Worm (Caenorhabditis elegans) whole organism, mixed stage, embryonic: ENCODE measurements around the gene aqp-1.

ENCODE experiments used
- M03D4.4 ChIP-seq: sonication (generic microtip); optimal IDR thresholded peaks from 2 replicates; lab custom pipeline; 2017; ENCODE audit warnings: mild to moderate bottlenecking, missing genetic modification characterization, missing compliant biosample characterization
- bed-3 ChIP-seq: fragments of 200-800 bp; sonication (Bioruptor generic); optimal IDR thresholded peaks from 3 replicates; lab custom pipeline; 2018; ENCODE audit warnings: mild to moderate bottlenecking, missing genetic modification characterization, moderate library complexity, missing compliant biosample characterization
- blmp-1 ChIP-seq: fragments of 150-350 bp; optimal IDR thresholded peaks from 2 replicates; lab custom pipeline; 2014; ENCODE audit warnings: missing biosample characterization, missing genetic modification characterization
- ceh-43 ChIP-seq: fragments of 200-800 bp; sonication (Bioruptor generic); optimal IDR thresholded peaks from 2 replicates; lab custom pipeline; 2018; ENCODE audit warnings: mild to moderate bottlenecking, missing genetic modification characterization, moderate library complexity, missing compliant biosample characterization
- ceh-83 ChIP-seq: fragments of 200-800 bp; sonication (Bioruptor generic); optimal IDR thresholded peaks from 2 replicates; lab custom pipeline; 2018; ENCODE audit warnings: mild to moderate bottlenecking, missing genetic modification characterization, missing compliant biosample characterization
- ces-1 ChIP-seq: fragments of 150-350 bp; optimal IDR thresholded peaks from 2 replicates; lab custom pipeline; 2014; ENCODE audit warnings: missing biosample characterization, missing genetic modification reagents, missing genetic modification characterization
- cnd-1 ChIP-seq: fragments of 200-800 bp; sonication (Bioruptor generic); optimal IDR thresholded peaks from 2 replicates; lab custom pipeline; 2018; ENCODE audit warnings: mild to moderate bottlenecking, missing genetic modification characterization, missing compliant biosample characterization
- drap-1 ChIP-seq: fragments of 200-800 bp; sonication (Bioruptor generic); optimal IDR thresholded peaks from 3 replicates; lab custom pipeline; 2018; ENCODE audit warnings: mild to moderate bottlenecking, missing genetic modification characterization, missing compliant biosample characterization
- elt-1 ChIP-seq: sonication (generic microtip); optimal IDR thresholded peaks from 2 replicates; lab custom pipeline; 2017; ENCODE audit warnings: missing genetic modification characterization, mild to moderate bottlenecking, missing compliant biosample characterization, antibody characterized with exemption, moderate library complexity, borderline replicate concordance; ENCODE audit not compliant: insufficient read depth
- elt-3 ChIP-seq: fragments of 150-350 bp; optimal IDR thresholded peaks from 2 replicates; lab custom pipeline; 2014; ENCODE audit warnings: missing biosample characterization, missing genetic modification characterization
- flh-1 ChIP-seq: fragments of 200-800 bp; sonication (Bioruptor generic); optimal IDR thresholded peaks from 2 replicates; lab custom pipeline; 2018; ENCODE audit warnings: mild to moderate bottlenecking, missing genetic modification characterization, moderate library complexity, missing compliant biosample characterization
- ham-2 ChIP-seq: fragments of 200-800 bp; sonication (Bioruptor generic); optimal IDR thresholded peaks from 2 replicates; lab custom pipeline; 2018; ENCODE audit warnings: mild to moderate bottlenecking, missing genetic modification characterization, missing compliant biosample characterization
- hlh-1 ChIP-seq: fragments of 150-350 bp; optimal IDR thresholded peaks from 2 replicates; lab custom pipeline; 2014; ENCODE audit warnings: missing biosample characterization, missing genetic modification reagents, missing genetic modification characterization
- lin-13 ChIP-seq: fragments of 150-350 bp; optimal IDR thresholded peaks from 2 replicates; lab custom pipeline; 2014; ENCODE audit warnings: missing biosample characterization, missing genetic modification characterization
- lin-32 ChIP-seq: fragments of 200-800 bp; sonication (Bioruptor generic); optimal IDR thresholded peaks from 2 replicates; lab custom pipeline; 2018; ENCODE audit warnings: mild to moderate bottlenecking, missing genetic modification characterization, missing compliant biosample characterization
- lsy-2 ChIP-seq: fragments of 150-350 bp; optimal IDR thresholded peaks from 2 replicates; lab custom pipeline; 2014; ENCODE audit warnings: missing biosample characterization, missing genetic modification characterization
- mab-5 ChIP-seq: fragments of 150-350 bp; optimal IDR thresholded peaks from 2 replicates; lab custom pipeline; 2014; ENCODE audit warnings: missing biosample characterization, missing genetic modification characterization
- mep-1 ChIP-seq: fragments of 150-350 bp; optimal IDR thresholded peaks from 2 replicates; lab custom pipeline; 2017; ENCODE audit warnings: missing biosample characterization, missing genetic modification reagents, missing genetic modification characterization, inconsistent platforms
- nhr-12 ChIP-seq: fragments of 150-350 bp; optimal IDR thresholded peaks from 2 replicates; lab custom pipeline; 2014; ENCODE audit warnings: missing biosample characterization, missing genetic modification characterization
- nhr-2 ChIP-seq: fragments of 150-350 bp; optimal IDR thresholded peaks from 2 replicates; lab custom pipeline; 2014; ENCODE audit warnings: missing biosample characterization, missing genetic modification characterization
- nhr-237 ChIP-seq: fragments of 150-350 bp; optimal IDR thresholded peaks from 2 replicates; lab custom pipeline; 2014; ENCODE audit warnings: missing biosample characterization, missing genetic modification characterization
- nhr-28 ChIP-seq: fragments of 150-350 bp; optimal IDR thresholded peaks from 2 replicates; lab custom pipeline; 2014; ENCODE audit warnings: missing biosample characterization, missing genetic modification characterization
- nhr-76 ChIP-seq: sonication (generic microtip); optimal IDR thresholded peaks from 2 replicates; lab custom pipeline; 2017; ENCODE audit warnings: missing biosample characterization, missing genetic modification characterization
- pha-4 ChIP-seq: fragments of 150-350 bp; optimal IDR thresholded peaks from 2 replicates; lab custom pipeline; 2018; ENCODE audit warnings: missing biosample characterization, missing genetic modification reagents, missing genetic modification characterization
- snpc-4 ChIP-seq: fragments of 150-350 bp; optimal IDR thresholded peaks from 2 replicates; lab custom pipeline; 2014; ENCODE audit warnings: missing biosample characterization, missing genetic modification characterization
- sptf-1 ChIP-seq: sonication (generic microtip); optimal IDR thresholded peaks from 2 replicates; lab custom pipeline; 2017; ENCODE audit warnings: mild to moderate bottlenecking, missing genetic modification characterization, moderate library complexity, missing compliant biosample characterization
- tbx-8 ChIP-seq: fragments of 200-800 bp; sonication (Bioruptor generic); optimal IDR thresholded peaks from 2 replicates; lab custom pipeline; 2018; ENCODE audit warnings: mild to moderate bottlenecking, missing genetic modification characterization, moderate library complexity, missing compliant biosample characterization
- unc-120 ChIP-seq: sonication (generic microtip); optimal IDR thresholded peaks from 2 replicates; lab custom pipeline; 2017; ENCODE audit warnings: missing genetic modification characterization, missing compliant biosample characterization; ENCODE audit not compliant: poor library complexity, severe bottlenecking
- unc-39 ChIP-seq: fragments of 150-350 bp; optimal IDR thresholded peaks from 2 replicates; lab custom pipeline; 2014; ENCODE audit warnings: missing biosample characterization, missing genetic modification characterization
- unc-62 ChIP-seq: fragments of 150-350 bp; optimal IDR thresholded peaks from 2 replicates; lab custom pipeline; 2014; ENCODE audit warnings: missing biosample characterization, missing genetic modification reagents, missing genetic modification characterization
- zip-8 ChIP-seq: fragments of 150-350 bp; optimal IDR thresholded peaks from 2 replicates; lab custom pipeline; 2014; ENCODE audit warnings: missing biosample characterization, missing genetic modification characterization
- ztf-11 ChIP-seq: fragments of 150-350 bp; optimal IDR thresholded peaks from 2 replicates; lab custom pipeline; 2014; ENCODE audit warnings: missing biosample characterization, missing genetic modification characterization

aqp-1 gene

ce11 chrII:7238248-7238647 lies at the start of gene aqp-1:
Gene aqp-1, minus strand, starts transcription at chrII:7238349.
- TF ChIP-seq bed-3 (GFP tag; lab: Kevin White, UChicago) = no peak
- no peak for TF ChIP-seq mep-1 (tag; lab: Kevin White, UChicago)
- TF ChIP-seq ztf-11 (tag; lab: Kevin White, UChicago) = no peak
- TF ChIP-seq lin-13 (tag; lab: Kevin White, UChicago) = no peak
- no peak for TF ChIP-seq mab-5 (tag; lab: Kevin White, UChicago)
- no peak for TF ChIP-seq hlh-1 (tag; lab: Kevin White, UChicago)
- TF ChIP-seq lin-32 (GFP tag; lab: Kevin White, UChicago) = no peak
- TF ChIP-seq nhr-12 (tag; lab: Kevin White, UChicago) = no peak
- no peak for TF ChIP-seq cnd-1 (tag; lab: Kevin White, UChicago)
- TF ChIP-seq drap-1 = no peak

DNA sequence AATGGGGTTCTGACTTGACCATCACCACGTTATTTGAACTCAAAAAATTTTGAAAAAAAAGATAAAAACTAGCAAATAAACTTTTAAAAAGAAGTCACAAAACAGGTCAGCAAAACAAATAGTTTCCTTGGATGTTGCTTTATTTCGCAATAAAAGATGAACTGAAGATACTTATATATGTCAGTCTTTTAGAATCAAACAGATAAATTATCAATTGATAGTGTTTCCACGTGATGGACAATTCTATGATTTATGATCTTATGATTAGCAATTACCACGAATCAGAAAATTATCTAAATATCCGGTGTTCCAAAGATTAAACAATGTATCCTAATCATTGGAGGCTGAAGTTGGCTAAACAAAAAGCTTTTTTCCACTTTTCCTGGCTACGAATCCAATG lies 49.6 kb upstream of the aqp-1 start:
- TF ChIP-seq ceh-43 (GFP tag; lab: Kevin White, UChicago) = no peak
- no peak for TF ChIP-seq unc-62
- no peak for TF ChIP-seq ces-1 (GFP tag; lab: Kevin White, UChicago)
- TF ChIP-seq lin-13 (tag; lab: Kevin White, UChicago) = no peak
- TF ChIP-seq ceh-83 (GFP tag; lab: Kevin White, UChicago) = no peak
- TF ChIP-seq mab-5 (tag; lab: Kevin White, UChicago) = no peak
- TF ChIP-seq elt-3 (tag; lab: Kevin White, UChicago) = peak; percentile 73
- TF ChIP-seq nhr-12 (tag; lab: Kevin White, UChicago) = no peak
- TF ChIP-seq lsy-2 (tag; lab: Kevin White, UChicago) = no peak
- TF ChIP-seq, all 35 proteins: peak for 1

- TF ChIP-seq hlh-1 (tag; lab: Kevin White, UChicago) = no peak
- no peak for TF ChIP-seq zip-8 (tag; lab: Kevin White, UChicago)
- TF ChIP-seq unc-62 = no peak
- TF ChIP-seq lsy-2 (tag; lab: Kevin White, UChicago) = no peak
- no peak for TF ChIP-seq pha-4
- TF ChIP-seq drap-1 = no peak
- no peak for TF ChIP-seq ztf-11 (tag; lab: Kevin White, UChicago)
- TF ChIP-seq sptf-1 = no peak
- TF ChIP-seq lin-13 (tag; lab: Kevin White, UChicago) = no peak
- TF ChIP-seq flh-1 (GFP tag; lab: Kevin White, UChicago) = no peak
- no peak for TF ChIP-seq unc-120
- TF ChIP-seq blmp-1 (tag; lab: Kevin White, UChicago) = no peak
- TF ChIP-seq nhr-12 (tag; lab: Kevin White, UChicago) = no peak
- no peak for TF ChIP-seq M03D4.4 (tag; lab: Kevin White, UChicago)
- TF ChIP-seq tbx-8 (GFP tag; lab: Kevin White, UChicago) = no peak
- no peak for TF ChIP-seq ceh-83 (GFP tag; lab: Kevin White, UChicago)
- no peak for TF ChIP-seq ces-1 (GFP tag; lab: Kevin White, UChicago)
- TF ChIP-seq snpc-4 = no peak
- TF ChIP-seq lin-32 (GFP tag; lab: Kevin White, UChicago) = no peak
- TF ChIP-seq ham-2 (GFP tag; lab: Kevin White, UChicago) = no peak
- TF ChIP-seq, all 35 proteins: peak for 0
These were observed 49.0 kb upstream of the aqp-1 start for ce11 chrII:7287140-7287539.

DNA sequence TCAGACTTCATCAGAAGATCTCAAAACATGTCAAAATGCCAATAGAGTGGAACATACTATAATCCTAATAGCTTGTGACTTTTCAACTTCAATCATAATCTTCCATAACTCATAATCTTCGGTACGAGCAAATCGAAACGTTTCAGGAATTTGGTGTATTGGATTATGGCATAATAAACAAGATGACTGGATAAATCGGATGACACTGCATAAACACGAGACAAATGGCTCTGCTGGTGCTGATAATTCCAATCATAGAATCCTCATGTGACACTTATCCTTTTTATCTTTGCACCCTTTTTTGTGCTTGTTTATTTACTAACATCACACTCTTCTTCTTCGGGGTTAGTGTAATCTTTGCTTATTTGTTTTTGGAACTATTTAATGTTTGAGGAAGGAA lies 44.9 kb upstream of the aqp-1 start:
- TF ChIP-seq ceh-83 (GFP tag; lab: Kevin White, UChicago) (no peak), sptf-1 (no peak), flh-1 (GFP tag; lab: Kevin White, UChicago) (no peak), unc-39 (tag; lab: Kevin White, UChicago) (no peak), nhr-28 (tag; lab: Kevin White, UChicago) (no peak), unc-120 (no peak), mab-5 (tag; lab: Kevin White, UChicago) (no peak), unc-62 (no peak), elt-3 (tag; lab: Kevin White, UChicago) (no peak), lin-13 (tag; lab: Kevin White, UChicago) (no peak), nhr-76 (no peak), ceh-43 (GFP tag; lab: Kevin White, UChicago) (no peak), hlh-1 (tag; lab: Kevin White, UChicago) (no peak), mep-1 (tag; lab: Kevin White, UChicago) (no peak), nhr-2 (tag; lab: Kevin White, UChicago) (no peak), ztf-11 (tag; lab: Kevin White, UChicago) (no peak), bed-3 (GFP tag; lab: Kevin White, UChicago) (no peak), cnd-1 (tag; lab: Kevin White, UChicago) (no peak), tbx-8 (GFP tag; lab: Kevin White, UChicago) (no peak), drap-1 (no peak)

- TF ChIP-seq ceh-43 (GFP tag; lab: Kevin White, UChicago) (no peak), ces-1 (GFP tag; lab: Kevin White, UChicago) (no peak), hlh-1 (tag; lab: Kevin White, UChicago) (no peak), nhr-237 (no peak), nhr-28 (tag; lab: Kevin White, UChicago) (no peak), zip-8 (tag; lab: Kevin White, UChicago) (no peak), unc-39 (tag; lab: Kevin White, UChicago) (no peak), snpc-4 (no peak), blmp-1 (tag; lab: Kevin White, UChicago) (no peak), nhr-2 (tag; lab: Kevin White, UChicago) (no peak), lin-32 (GFP tag; lab: Kevin White, UChicago) (no peak), ztf-11 (tag; lab: Kevin White, UChicago) (no peak), bed-3 (GFP tag; lab: Kevin White, UChicago) (no peak), ceh-83 (GFP tag; lab: Kevin White, UChicago) (no peak), tbx-8 (GFP tag; lab: Kevin White, UChicago) (no peak), elt-1 (no peak)
These were observed 42.4 kb upstream of the aqp-1 start for ce11 chrII:7280584-7280983.
